Worm (Caenorhabditis elegans): ENCODE measurements around the gene Y43C5A.3.

ce11 chrIV:10232456-10232855, 41.4 kb upstream of the Y43C5A.3 start, which contains the start of gene F01G10.4:
- TF ChIP-seq nhr-28 (tag; optimal IDR thresholded peaks at IDR 0.05) (no peak), fkh-8 (tag; optimal IDR thresholded peaks at IDR 0.05) (no peak), nhr-77 (tag; optimal IDR thresholded peaks at IDR 0.05) (no peak), unc-62 (GFP tag; optimal IDR thresholded peaks at IDR 0.05) (no peak), mep-1 (tag; optimal IDR thresholded peaks at IDR 0.05) (no peak)

Measured in whole organism, L1 larva.